Worm (Caenorhabditis elegans) whole organism, L3 larva: ENCODE data around the gene bgal-2.

Experiments
- R02D3.7 ChIP-seq: fragments of 150-350 bp; optimal IDR thresholded peaks from 2 replicates; lab custom pipeline; 2014; ENCODE audit warnings: missing biosample characterization, missing genetic modification characterization
- aly-2 ChIP-seq: fragments of 150-350 bp; optimal IDR thresholded peaks from 2 replicates; lab custom pipeline; 2014; ENCODE audit warnings: missing biosample characterization, missing genetic modification characterization
- ama-1 ChIP-seq: fragments of 150-350 bp; optimal IDR thresholded peaks from 2 replicates; lab custom pipeline; 2018
- ceh-16 ChIP-seq: sonication (generic microtip); optimal IDR thresholded peaks from 2 replicates; lab custom pipeline; 2017; ENCODE audit warnings: missing biosample characterization, missing genetic modification characterization
- ceh-28 ChIP-seq: fragments of 150-350 bp; optimal IDR thresholded peaks from 2 replicates; lab custom pipeline; 2014; ENCODE audit warnings: missing biosample characterization, missing genetic modification reagents, missing genetic modification characterization
- ceh-82 ChIP-seq: fragments of 150-350 bp; optimal IDR thresholded peaks from 2 replicates; lab custom pipeline; 2014; ENCODE audit warnings: missing biosample characterization, missing genetic modification characterization
- ceh-9 ChIP-seq: sonication (generic microtip); optimal IDR thresholded peaks from 2 replicates; lab custom pipeline; 2018; ENCODE audit warnings: missing biosample characterization, missing genetic modification characterization
- daf-12 ChIP-seq: fragments of 150-350 bp; optimal IDR thresholded peaks from 2 replicates; lab custom pipeline; 2014; ENCODE audit warnings: missing biosample characterization, missing genetic modification reagents, missing genetic modification characterization
- egl-27 ChIP-seq: sonication (generic microtip); optimal IDR thresholded peaks from 4 replicates; lab custom pipeline; 2017; ENCODE audit warnings: missing biosample characterization, missing genetic modification reagents, missing genetic modification characterization
- egl-5 ChIP-seq: fragments of 150-350 bp; optimal IDR thresholded peaks from 2 replicates; lab custom pipeline; 2017; ENCODE audit warnings: missing biosample characterization, missing genetic modification reagents, missing genetic modification characterization, inconsistent platforms
- elt-1 ChIP-seq: fragments of 150-350 bp; optimal IDR thresholded peaks from 2 replicates; lab custom pipeline; 2014; ENCODE audit warnings: missing biosample characterization, missing genetic modification characterization
- elt-2 ChIP-seq: sonication (generic microtip); optimal IDR thresholded peaks from 2 replicates; lab custom pipeline; 2016; ENCODE audit warnings: missing genetic modification reagents, mild to moderate bottlenecking, missing genetic modification characterization, missing compliant biosample characterization
- eor-1 ChIP-seq, 2 experiments: fragments of 150-350 bp; optimal IDR thresholded peaks; 2 replicates each; lab custom pipeline; 2014 to 2018; ENCODE audit warnings: missing biosample characterization in 2 of 2, missing genetic modification characterization in 2 of 2
- fkh-10 ChIP-seq: sonication (generic microtip); optimal IDR thresholded peaks from 2 replicates; lab custom pipeline; 2017; ENCODE audit warnings: missing biosample characterization, missing genetic modification reagents, missing genetic modification characterization
- fkh-2 ChIP-seq: fragments of 150-350 bp; optimal IDR thresholded peaks from 2 replicates; lab custom pipeline; 2014; ENCODE audit warnings: missing biosample characterization, missing genetic modification reagents, missing genetic modification characterization
- fos-1 ChIP-seq: fragments of 150-350 bp; optimal IDR thresholded peaks from 2 replicates; lab custom pipeline; 2014; ENCODE audit warnings: missing biosample characterization, missing genetic modification characterization
- hmg-11 ChIP-seq: sonication (generic microtip); optimal IDR thresholded peaks from 2 replicates; lab custom pipeline; 2016; ENCODE audit warnings: missing genetic modification characterization, missing compliant biosample characterization
- jun-1 ChIP-seq: fragments of 150-350 bp; optimal IDR thresholded peaks from 2 replicates; lab custom pipeline; 2014; ENCODE audit warnings: missing biosample characterization, missing genetic modification reagents, missing genetic modification characterization
- lin-15B ChIP-seq: fragments of 150-350 bp; optimal IDR thresholded peaks from 2 replicates; lab custom pipeline; 2014; ENCODE audit warnings: missing biosample characterization, missing genetic modification characterization
- lin-39 ChIP-seq: fragments of 150-350 bp; optimal IDR thresholded peaks from 2 replicates; lab custom pipeline; 2018; ENCODE audit warnings: missing biosample characterization, missing genetic modification reagents, missing genetic modification characterization
- lsy-12 ChIP-seq: sonication (generic microtip); optimal IDR thresholded peaks from 2 replicates; lab custom pipeline; 2016; ENCODE audit warnings: mild to moderate bottlenecking, missing genetic modification characterization, missing compliant biosample characterization
- mml-1 ChIP-seq: fragments of 150-350 bp; sonication (generic microtip); optimal IDR thresholded peaks from 3 replicates; lab custom pipeline; 2014; ENCODE audit warnings: missing biosample characterization, missing genetic modification characterization
- nfya-1 ChIP-seq: sonication (generic microtip); optimal IDR thresholded peaks from 2 replicates; lab custom pipeline; 2017; ENCODE audit warnings: missing genetic modification characterization, mild to moderate bottlenecking, missing compliant biosample characterization, antibody characterized with exemption, moderate library complexity; ENCODE audit not compliant: insufficient read depth
- nhr-11 ChIP-seq: fragments of 150-350 bp; optimal IDR thresholded peaks from 2 replicates; lab custom pipeline; 2014; ENCODE audit warnings: missing biosample characterization, missing genetic modification characterization
- nhr-12 ChIP-seq: fragments of 150-350 bp; optimal IDR thresholded peaks from 2 replicates; lab custom pipeline; 2014; ENCODE audit warnings: missing biosample characterization, missing genetic modification characterization
- nhr-23 ChIP-seq: fragments of 150-350 bp; optimal IDR thresholded peaks from 2 replicates; lab custom pipeline; 2014; ENCODE audit warnings: missing biosample characterization, missing genetic modification reagents, missing genetic modification characterization
- nhr-237 ChIP-seq: fragments of 150-350 bp; optimal IDR thresholded peaks from 2 replicates; lab custom pipeline; 2014; ENCODE audit warnings: missing biosample characterization, missing genetic modification characterization
- nhr-25 ChIP-seq: sonication (generic microtip); optimal IDR thresholded peaks from 2 replicates; lab custom pipeline; 2017; ENCODE audit warnings: missing biosample characterization, missing genetic modification characterization
- nhr-28 ChIP-seq: fragments of 150-350 bp; optimal IDR thresholded peaks from 2 replicates; lab custom pipeline; 2014; ENCODE audit warnings: missing biosample characterization, missing genetic modification characterization
- nhr-43 ChIP-seq: sonication (generic microtip); optimal IDR thresholded peaks from 2 replicates; lab custom pipeline; 2016; ENCODE audit warnings: mild to moderate bottlenecking, missing genetic modification characterization, missing compliant biosample characterization; ENCODE audit not compliant: poor library complexity, severe bottlenecking
- nhr-67 ChIP-seq: fragments of 150-350 bp; optimal IDR thresholded peaks from 2 replicates; lab custom pipeline; 2014; ENCODE audit warnings: missing biosample characterization, missing genetic modification characterization
- nhr-76 ChIP-seq: fragments of 150-350 bp; sonication (generic microtip); optimal IDR thresholded peaks from 5 replicates; lab custom pipeline; 2014; ENCODE audit warnings: missing biosample characterization, missing genetic modification characterization
- nhr-77 ChIP-seq: fragments of 150-350 bp; optimal IDR thresholded peaks from 2 replicates; lab custom pipeline; 2014; ENCODE audit warnings: missing biosample characterization, missing genetic modification characterization
- pqm-1 ChIP-seq: fragments of 150-350 bp; optimal IDR thresholded peaks from 2 replicates; lab custom pipeline; 2017; ENCODE audit warnings: missing biosample characterization, missing genetic modification characterization, inconsistent platforms
- sea-2 ChIP-seq: fragments of 150-350 bp; sonication (generic microtip); optimal IDR thresholded peaks from 4 replicates; lab custom pipeline; 2014; ENCODE audit warnings: missing biosample characterization, missing genetic modification reagents, missing genetic modification characterization
- skn-1 ChIP-seq: fragments of 150-350 bp; optimal IDR thresholded peaks from 2 replicates; lab custom pipeline; 2014; ENCODE audit warnings: missing biosample characterization, missing genetic modification characterization
- snpc-4 ChIP-seq: fragments of 150-350 bp; optimal IDR thresholded peaks from 2 replicates; lab custom pipeline; 2014; ENCODE audit warnings: missing biosample characterization, missing genetic modification characterization
- unc-39 ChIP-seq: sonication (generic microtip); optimal IDR thresholded peaks from 4 replicates; lab custom pipeline; 2017; ENCODE audit warnings: missing biosample characterization, missing genetic modification characterization
- zag-1 ChIP-seq: fragments of 150-350 bp; optimal IDR thresholded peaks from 2 replicates; lab custom pipeline; 2014; ENCODE audit warnings: missing biosample characterization, missing genetic modification characterization
- ztf-11 ChIP-seq: fragments of 150-350 bp; optimal IDR thresholded peaks from 2 replicates; lab custom pipeline; 2014; ENCODE audit warnings: missing biosample characterization, missing genetic modification characterization

bgal-2 gene

ce11 chrX:6804857-6805256 lies 20.6 kb downstream of the bgal-2 start (continued):
- TF ChIP-seq nhr-23 (peak; percentile 47), snpc-4 (peak; percentile 4), fos-1 (tag; lab: Kevin White, UChicago) (no peak), zag-1 (tag; lab: Kevin White, UChicago) (no peak), unc-39 (tag; lab: Kevin White, UChicago) (no peak)

ce11 chrX:6805427-6805826 lies 21.2 kb downstream of the bgal-2 start:
- TF ChIP-seq elt-1 (tag; lab: Kevin White, UChicago), result peak; percentile 86
- no peak for TF ChIP-seq nhr-12 (tag; lab: Kevin White, UChicago)

- TF ChIP-seq R02D3.7 (tag; lab: Kevin White, UChicago), result no peak
- no peak for TF ChIP-seq nhr-23
- TF ChIP-seq nhr-237 (tag; lab: Kevin White, UChicago), result no peak
- TF ChIP-seq ceh-28 (tag; lab: Kevin White, UChicago), result no peak
- TF ChIP-seq hmg-11, result no peak
- no peak for TF ChIP-seq nhr-12 (tag; lab: Kevin White, UChicago)
- no peak for TF ChIP-seq zag-1 (tag; lab: Kevin White, UChicago)
- TF ChIP-seq egl-27 (tag; lab: Kevin White, UChicago), result no peak
- TF ChIP-seq fkh-2 (tag; lab: Kevin White, UChicago), result no peak
- TF ChIP-seq snpc-4, result no peak
- no peak for TF ChIP-seq mml-1 (tag; lab: Kevin White, UChicago)
- TF ChIP-seq unc-39 (tag; lab: Kevin White, UChicago), result no peak
- TF ChIP-seq jun-1 (tag; lab: Kevin White, UChicago), result no peak
- TF ChIP-seq nhr-11 (tag; lab: Kevin White, UChicago), result no peak
- TF ChIP-seq ztf-11, result no peak
- TF ChIP-seq lin-39, result no peak
- TF ChIP-seq aly-2 (tag; lab: Kevin White, UChicago), result no peak
- TF ChIP-seq nhr-28, result no peak
- no peak for TF ChIP-seq skn-1 (tag; lab: Kevin White, UChicago)
These were observed 22.3 kb downstream of the bgal-2 start, which contains the start of gene atg-2 for ce11 chrX:6806463-6806862. atg-2 (plus strand) TSS chrX:6806763.

ce11 chrX:6807137-6807861 lies 23.1 kb downstream of the bgal-2 start:
- TF ChIP-seq nhr-11 (tag; lab: Kevin White, UChicago), result no peak
- TF ChIP-seq fkh-2 (tag; lab: Kevin White, UChicago), result no peak
- no peak for TF ChIP-seq skn-1 (tag; lab: Kevin White, UChicago)
- TF ChIP-seq ama-1 (lab: Kevin White, UChicago), result peak; percentile 32
- no peak for TF ChIP-seq nhr-67 (tag; lab: Kevin White, UChicago)
- peak; percentile 33 for TF ChIP-seq ceh-28 (tag; lab: Kevin White, UChicago)
- no peak for TF ChIP-seq nhr-77 (tag; lab: Kevin White, UChicago)
- TF ChIP-seq nhr-43 (tag; lab: Kevin White, UChicago), result no peak
- TF ChIP-seq sea-2, result no peak
- TF ChIP-seq nhr-23, result no peak
- TF ChIP-seq daf-12 (tag; lab: Kevin White, UChicago), result no peak
- TF ChIP-seq lsy-12 (tag; lab: Kevin White, UChicago), result no peak
- TF ChIP-seq lin-15B (tag; lab: Kevin White, UChicago), result no peak
- TF ChIP-seq ceh-16 (tag; lab: Kevin White, UChicago), result no peak
- TF ChIP-seq nhr-237 (tag; lab: Kevin White, UChicago), result no peak
- peak; percentile 49 for TF ChIP-seq mml-1 (tag; lab: Kevin White, UChicago)
- no peak for TF ChIP-seq nhr-12 (tag; lab: Kevin White, UChicago)
- TF ChIP-seq R02D3.7 (tag; lab: Kevin White, UChicago), result no peak
- no peak for TF ChIP-seq ceh-9 (tag; lab: Kevin White, UChicago)
- no peak for TF ChIP-seq nhr-28
- TF ChIP-seq unc-39 (tag; lab: Kevin White, UChicago), result no peak
- TF ChIP-seq ztf-11, result no peak
- TF ChIP-seq eor-1 (tag; optimal IDR thresholded peaks at IDR 0.05; lab: Kevin White, UChicago), result no peak
- TF ChIP-seq ceh-82 (tag; lab: Kevin White, UChicago), result no peak
- TF ChIP-seq elt-1 (tag; lab: Kevin White, UChicago), result no peak
- TF ChIP-seq elt-2 (tag; lab: Kevin White, UChicago), result peak; percentile 68
- TF ChIP-seq nhr-76, result no peak
- TF ChIP-seq jun-1 (tag; lab: Kevin White, UChicago), result peak; percentile 16
- TF ChIP-seq fkh-10 (GFP tag; lab: Kevin White, UChicago), result no peak
- no peak for TF ChIP-seq zag-1 (tag; lab: Kevin White, UChicago)
- TF ChIP-seq nfya-1 (tag; lab: Kevin White, UChicago), result no peak
- TF ChIP-seq nhr-25 (tag; lab: Kevin White, UChicago), result no peak
- TF ChIP-seq pqm-1, result peak; percentile 74
- TF ChIP-seq egl-5 (tag; lab: Kevin White, UChicago), result no peak
- no peak for TF ChIP-seq aly-2 (tag; lab: Kevin White, UChicago)
- TF ChIP-seq, all 47 proteins: peak for 6
